Worm (Caenorhabditis elegans): Measurements from ENCODE around the gene F07G6.2.
"Not testable (repeated sequence)": the region's sequence is repeated elsewhere in the genome, so short reads cannot be mapped to it uniquely, and the experiment has no call there.

Gene F07G6.2

DNA sequence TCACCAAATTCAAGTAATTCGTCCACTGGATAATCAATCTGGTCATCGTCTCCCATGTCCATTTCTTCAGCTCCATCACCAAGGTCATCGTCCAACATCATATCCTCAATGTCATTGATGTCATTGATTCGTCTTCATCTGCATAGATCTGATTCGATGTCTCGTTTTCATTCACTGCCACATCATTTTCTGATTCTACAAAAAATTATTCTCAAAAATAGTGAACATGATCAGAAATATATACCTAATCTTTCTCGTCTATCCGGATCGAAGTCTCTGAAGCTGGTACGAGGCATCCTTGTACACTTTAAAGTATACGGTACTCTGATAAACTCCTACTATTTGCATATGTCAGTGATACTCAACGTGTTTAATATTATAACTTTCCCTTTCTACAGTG lies 30.3 kb upstream of the F07G6.2 start, which contains the start of gene C36C9.4:
Gene C36C9.4, minus strand, starts transcription at position 101 of the 400 bp plus-strand sequence.
- TF ChIP-seq pha-4 (tag; optimal IDR thresholded peaks at IDR 0.05); sem-2 (GFP tag; optimal IDR thresholded peaks at IDR 0.05); ceh-83 (GFP tag; optimal IDR thresholded peaks at IDR 0.05): not testable (repeated sequence)

DNA sequence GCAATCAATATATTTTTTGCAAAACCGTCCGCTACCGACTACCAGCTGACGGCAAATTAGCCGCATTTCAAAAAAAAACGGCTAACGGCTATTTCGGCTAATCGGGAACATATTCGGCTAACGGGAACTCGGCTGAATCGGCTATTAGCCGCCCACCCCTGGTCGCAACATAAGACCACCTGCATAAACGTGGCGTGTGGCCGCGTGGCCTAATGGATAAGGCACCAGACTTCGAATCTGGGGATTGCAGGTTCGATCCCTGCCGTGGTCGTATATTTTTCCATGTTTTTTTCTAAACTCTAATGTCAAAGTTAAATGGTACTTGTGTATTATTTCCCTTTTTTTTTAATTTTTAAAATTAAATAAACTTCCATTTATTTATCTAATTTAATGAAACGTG lies 28.7 kb upstream of the F07G6.2 start:
- TF ChIP-seq mab-5 (tag; optimal IDR thresholded peaks at IDR 0.05) (no peak), ceh-39 (tag; optimal IDR thresholded peaks at IDR 0.05) (no peak), unc-62 (GFP tag; optimal IDR thresholded peaks at IDR 0.05) (no peak), cnd-1 (tag; optimal IDR thresholded peaks at IDR 0.05) (no peak), lin-32 (GFP tag; optimal IDR thresholded peaks at IDR 0.05) (no peak)

DNA sequence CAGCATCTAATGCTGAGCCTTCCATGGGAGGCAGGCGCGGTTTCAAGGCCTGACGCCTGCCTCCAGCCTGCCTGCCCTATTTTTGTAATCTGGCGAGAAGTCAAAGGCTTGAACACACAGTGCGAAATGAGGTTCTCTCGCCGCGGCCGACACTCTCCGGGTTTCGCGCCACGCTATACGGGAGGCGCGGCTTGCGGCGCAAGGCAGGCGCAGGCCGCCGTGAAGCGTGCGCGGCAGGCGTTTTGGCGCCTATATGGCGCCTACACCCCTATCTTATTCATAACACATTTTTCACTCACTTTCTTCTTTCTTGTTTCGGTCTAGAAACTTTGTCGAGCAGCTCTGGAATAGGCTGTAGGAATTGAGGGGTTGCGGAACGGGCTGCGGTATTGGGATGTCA lies 24.1 kb upstream of the F07G6.2 start:
- TF ChIP-seq blmp-1 (tag; optimal IDR thresholded peaks at IDR 0.05): no peak

DNA sequence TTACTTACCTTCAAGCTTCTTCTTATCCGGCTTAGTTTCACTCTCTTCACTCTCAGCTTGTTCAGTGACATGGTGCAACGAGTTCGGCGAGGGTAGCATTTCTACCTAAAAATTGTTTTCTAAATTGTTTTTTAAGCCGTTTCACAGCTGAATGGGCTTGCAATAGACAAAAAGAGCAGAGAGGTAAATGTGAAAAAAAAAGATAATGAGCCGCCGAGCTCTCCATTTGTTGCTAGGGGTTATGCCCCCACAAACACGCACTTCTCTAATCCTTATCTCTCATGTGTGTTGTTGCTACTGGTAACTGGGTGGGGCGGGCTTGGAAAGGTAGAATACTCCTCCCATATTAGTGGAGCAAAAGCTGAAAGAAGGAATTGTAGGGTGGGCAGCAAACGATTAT lies 23.3 kb upstream of the F07G6.2 start, which contains the start of gene C36C9.5:
Gene C36C9.5, minus strand, starts transcription at position 101 of the 400 bp plus-strand sequence.
- TF ChIP-seq blmp-1 (tag; optimal IDR thresholded peaks at IDR 0.05): no peak
- no peak for TF ChIP-seq unc-62 (GFP tag; optimal IDR thresholded peaks at IDR 0.05)
- TF ChIP-seq flh-1 (GFP tag; optimal IDR thresholded peaks at IDR 0.05): no peak
- no peak for TF ChIP-seq unc-120 (tag; optimal IDR thresholded peaks at IDR 0.05; ENCODE audit: poor library complexity, severe bottlenecking)
- TF ChIP-seq mab-5 (tag; optimal IDR thresholded peaks at IDR 0.05): no peak
- no peak for TF ChIP-seq mls-2 (tag; optimal IDR thresholded peaks at IDR 0.05)
- TF ChIP-seq drap-1 (GFP tag; optimal IDR thresholded peaks at IDR 0.05): no peak
- TF ChIP-seq pha-4 (tag; optimal IDR thresholded peaks at IDR 0.05): no peak
- TF ChIP-seq ces-1 (GFP tag; optimal IDR thresholded peaks at IDR 0.05): no peak
- TF ChIP-seq nhr-237 (tag; optimal IDR thresholded peaks at IDR 0.05): no peak
- no peak for TF ChIP-seq bed-3 (GFP tag; optimal IDR thresholded peaks at IDR 0.05)
- TF ChIP-seq lin-13 (tag; optimal IDR thresholded peaks at IDR 0.05): no peak
- no peak for TF ChIP-seq tbx-8 (GFP tag; optimal IDR thresholded peaks at IDR 0.05)
- TF ChIP-seq nhr-2 (tag; optimal IDR thresholded peaks at IDR 0.05): no peak
- TF ChIP-seq ceh-39 (tag; optimal IDR thresholded peaks at IDR 0.05): no peak
- no peak for TF ChIP-seq nhr-12 (tag; optimal IDR thresholded peaks at IDR 0.05)
- no peak for TF ChIP-seq sem-2 (GFP tag; optimal IDR thresholded peaks at IDR 0.05)

DNA sequence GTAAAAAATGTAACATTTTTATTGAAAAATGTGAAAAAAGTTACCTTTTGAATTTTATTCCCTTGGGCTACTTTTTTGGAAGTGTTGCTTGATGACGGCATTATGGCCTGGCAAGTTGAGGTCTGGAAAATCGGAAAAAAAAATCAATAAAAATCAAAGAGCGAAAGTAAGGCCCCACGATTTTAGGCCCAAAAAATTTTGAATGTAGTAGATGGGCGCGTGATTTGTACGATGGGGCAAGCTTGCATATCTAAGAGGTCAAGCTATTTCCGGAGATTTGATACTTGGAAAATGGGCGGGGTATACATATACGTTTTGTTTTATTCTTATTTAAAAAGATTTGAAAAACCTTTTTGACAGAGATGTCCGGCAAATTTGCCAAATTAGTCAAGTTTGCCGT lies 20.6 kb upstream of the F07G6.2 start, which contains the start of gene F07G6.5:
Gene F07G6.5, minus strand, starts transcription at position 101 of the 400 bp plus-strand sequence.
- no peak for TF ChIP-seq flh-1 (GFP tag; optimal IDR thresholded peaks at IDR 0.05)
- TF ChIP-seq nhr-28 (tag; optimal IDR thresholded peaks at IDR 0.05): no peak
- TF ChIP-seq ham-2 (GFP tag; optimal IDR thresholded peaks at IDR 0.05): no peak
- TF ChIP-seq elt-1 (tag; optimal IDR thresholded peaks at IDR 0.05; ENCODE audit: borderline replicate concordance, insufficient read depth): no peak
- TF ChIP-seq ces-1 (GFP tag; optimal IDR thresholded peaks at IDR 0.05): no peak
- TF ChIP-seq blmp-1 (tag; optimal IDR thresholded peaks at IDR 0.05): no peak
- no peak for TF ChIP-seq unc-62 (GFP tag; optimal IDR thresholded peaks at IDR 0.05)
- TF ChIP-seq lsy-2 (tag; optimal IDR thresholded peaks at IDR 0.05): no peak
- no peak for TF ChIP-seq sptf-1 (tag; optimal IDR thresholded peaks at IDR 0.05)
- no peak for TF ChIP-seq mep-1 (tag; optimal IDR thresholded peaks at IDR 0.05)
- no peak for TF ChIP-seq ztf-11 (tag; optimal IDR thresholded peaks at IDR 0.05)
- no peak for TF ChIP-seq ceh-83 (GFP tag; optimal IDR thresholded peaks at IDR 0.05)
- TF ChIP-seq hlh-1 (tag; optimal IDR thresholded peaks at IDR 0.05): no peak
- TF ChIP-seq nhr-2 (tag; optimal IDR thresholded peaks at IDR 0.05): no peak
- TF ChIP-seq lin-32 (GFP tag; optimal IDR thresholded peaks at IDR 0.05): no peak

DNA sequence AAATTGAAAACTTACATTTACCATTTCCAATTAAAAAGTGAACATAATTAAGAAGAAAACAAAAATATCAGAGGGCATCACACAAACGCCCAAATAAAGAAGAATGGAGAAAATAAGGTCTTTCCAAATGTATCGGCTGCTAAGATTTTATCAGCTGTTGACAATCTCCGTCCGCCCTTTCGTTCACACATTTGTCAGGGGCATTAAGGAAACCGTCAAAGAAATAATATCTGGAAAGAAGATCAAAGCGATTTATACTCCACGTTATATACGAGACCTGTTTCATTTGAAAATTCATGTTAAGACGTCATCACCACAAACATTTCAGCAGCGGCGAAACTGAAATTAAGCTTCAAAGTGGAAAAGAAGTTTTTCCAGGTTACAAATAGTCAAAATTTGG lies 14.6 kb upstream of the F07G6.2 start, which contains the start of gene fbxa-52:
Gene fbxa-52, minus strand, starts transcription at position 101 of the 400 bp plus-strand sequence.
- no peak for TF ChIP-seq elt-3 (tag; optimal IDR thresholded peaks at IDR 0.05)
- no peak for TF ChIP-seq ceh-39 (tag; optimal IDR thresholded peaks at IDR 0.05)
- no peak for TF ChIP-seq mep-1 (tag; optimal IDR thresholded peaks at IDR 0.05)

Measured in whole organism, mixed stage, embryonic.